Fruit fly (Drosophila melanogaster) whole organism, wandering third instar larva: ENCODE results near the gene PK2-R1.

Experiments used
- Abd-B ChIP-seq: fragments of >200 bp; optimal IDR thresholded peaks from 2 replicates; lab custom pipeline; 2017; ENCODE audit warnings: missing biosample characterization, missing genetic modification characterization
- CG9705 ChIP-seq: fragments of 200-800 bp; sonication (Bioruptor generic); optimal IDR thresholded peaks from 2 replicates; lab custom pipeline; 2018; ENCODE audit warnings: missing biosample characterization, mild to moderate bottlenecking, missing genetic modification characterization
- Dfd ChIP-seq: fragments of >200 bp; optimal IDR thresholded peaks from 2 replicates; lab custom pipeline; 2017; ENCODE audit warnings: missing biosample characterization, missing genetic modification characterization
- Hr78 ChIP-seq: fragments of >200 bp; optimal IDR thresholded peaks from 2 replicates; lab custom pipeline; 2017; ENCODE audit warnings: missing biosample characterization, missing genetic modification characterization
- OdsH ChIP-seq: fragments of 200-800 bp; sonication (Bioruptor generic); optimal IDR thresholded peaks from 2 replicates; lab custom pipeline; 2016; ENCODE audit warnings: missing biosample characterization, mild to moderate bottlenecking, missing genetic modification characterization
- dl ChIP-seq, 2 experiments: fragments of 175-275, 200-275 bp in 1 of 2; fragments of 200-275 bp in 1 of 2; sonication (Bioruptor generic); optimal IDR thresholded peaks; lab custom pipeline; 2018; ENCODE audit warnings: mild to moderate bottlenecking in 2 of 2, missing biosample characterization in 2 of 2, missing genetic modification characterization in 2 of 2, moderate library complexity in 2 of 2; ENCODE audit not compliant: partially characterized antibody in 2 of 2, insufficient read depth in 1 of 2
- ey ChIP-seq: fragments of 200-800 bp; sonication (Bioruptor generic); optimal IDR thresholded peaks from 2 replicates; lab custom pipeline; 2016; ENCODE audit warnings: missing biosample characterization, missing genetic modification characterization
- fru ChIP-seq: fragments of 200-800 bp; sonication (Bioruptor generic); optimal IDR thresholded peaks from 3 replicates; lab custom pipeline; 2016; ENCODE audit warnings: missing biosample characterization, mild to moderate bottlenecking, missing genetic modification characterization
- pan ChIP-seq: fragments of >200 bp; optimal IDR thresholded peaks from 2 replicates; lab custom pipeline; 2017
- psq ChIP-seq: fragments of 200-800 bp; sonication (Bioruptor generic); optimal IDR thresholded peaks from 3 replicates; lab custom pipeline; 2017; ENCODE audit warnings: missing biosample characterization, mild to moderate bottlenecking, missing genetic modification characterization, moderate library complexity

DNA sequence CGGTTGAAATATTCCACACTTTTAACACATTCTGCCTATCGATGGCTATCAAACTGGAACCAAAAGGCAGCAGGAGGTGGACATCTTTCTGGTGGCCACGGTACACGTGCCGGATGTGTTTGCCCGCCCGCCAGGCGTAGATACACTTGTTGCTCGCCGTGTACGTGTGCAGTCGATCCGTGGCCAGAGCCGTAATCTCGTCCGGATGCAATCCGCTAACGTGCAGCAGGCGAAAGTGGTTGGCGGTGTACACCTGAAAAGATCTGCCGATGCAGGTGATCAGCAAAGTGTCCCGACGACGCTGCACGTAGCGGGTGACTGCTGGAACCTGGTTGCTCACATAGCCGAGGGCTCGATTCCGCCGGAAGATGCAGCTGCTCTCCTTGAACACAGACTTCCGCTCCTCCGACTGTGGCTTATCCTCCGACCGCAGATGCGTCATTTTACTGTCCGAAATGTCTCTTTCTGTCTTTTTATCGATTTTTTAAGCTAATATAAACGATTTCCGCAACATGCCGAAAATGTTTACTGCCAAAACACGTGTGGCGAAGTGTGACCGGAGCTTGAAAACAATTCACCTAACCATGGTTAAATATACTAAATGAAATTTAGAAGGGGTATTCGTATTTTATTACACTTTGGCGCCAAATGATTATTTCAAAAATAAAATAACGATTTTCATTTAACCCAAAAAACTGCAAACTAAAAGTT lies 50.2 kb downstream of the PK2-R1 start, which contains the start of gene CG9799:
- TF ChIP-seq CG9705 (no peak), psq (GFP tag; lab: Kevin White, UChicago) (no peak), pan (lab: Kevin White, UChicago) (no peak), Dfd (GFP tag; lab: Kevin White, UChicago) (no peak), Hr78 (no peak), Abd-B (GFP tag; lab: Kevin White, UChicago) (no peak), ey (GFP tag; lab: Kevin White, UChicago) (no peak), fru (no peak), dl (GFP tag; optimal IDR thresholded peaks at IDR 0.05; lab: Kevin White, UChicago; ENCODE audit: insufficient read depth in 1 of 2, partially characterized antibody in 2 of 2) (no peak), OdsH (no peak)
